Fruit fly (Drosophila melanogaster) whole organism, embryonic: ENCODE data around the gene CG10747.

Source experiments
- Asciz ChIP-seq: fragments of 200-800 bp; sonication (Bioruptor generic); optimal IDR thresholded peaks from 2 replicates; lab custom pipeline; 2017; ENCODE audit warnings: missing biosample characterization, mild to moderate bottlenecking, missing genetic modification characterization, missing genetic modification reagents
- B-H2 ChIP-seq: fragments of 200-800 bp; sonication (Bioruptor generic); optimal IDR thresholded peaks from 2 replicates; lab custom pipeline; 2018; ENCODE audit warnings: missing biosample characterization, mild to moderate bottlenecking, missing genetic modification characterization
- CG10979 ChIP-seq: fragments of 200-800 bp; sonication (Bioruptor generic); optimal IDR thresholded peaks from 2 replicates; lab custom pipeline; 2018; ENCODE audit warnings: missing biosample characterization, mild to moderate bottlenecking, missing genetic modification characterization, moderate library complexity
- CG12104 ChIP-seq: fragments of 200-800 bp; sonication (Bioruptor generic); optimal IDR thresholded peaks from 3 replicates; lab custom pipeline; 2016; ENCODE audit warnings: missing biosample characterization, missing genetic modification characterization
- CG12236 ChIP-seq: fragments of 200-800 bp; sonication (Bioruptor generic); optimal IDR thresholded peaks from 2 replicates; lab custom pipeline; 2016; ENCODE audit warnings: missing biosample characterization, missing genetic modification characterization
- CG14965 ChIP-seq: fragments of 200-800 bp; sonication (Bioruptor generic); optimal IDR thresholded peaks from 2 replicates; lab custom pipeline; 2016; ENCODE audit warnings: missing biosample characterization, missing genetic modification characterization, borderline replicate concordance
- CG15479 ChIP-seq: fragments of 200-800 bp; sonication (Bioruptor generic); optimal IDR thresholded peaks from 3 replicates; lab custom pipeline; 2019; ENCODE audit warnings: missing biosample characterization, mild to moderate bottlenecking, missing genetic modification characterization, moderate library complexity
- CG15696 ChIP-seq: fragments of 200-800 bp; sonication (Bioruptor generic); optimal IDR thresholded peaks from 2 replicates; lab custom pipeline; 2019; ENCODE audit warnings: missing biosample characterization, mild to moderate bottlenecking, missing genetic modification characterization, moderate library complexity
- CG17612 ChIP-seq: fragments of 200-800 bp; sonication (Bioruptor generic); IDR thresholded peaks from 2 replicates; pipeline ENCODE4 v1.3.6; 2022; ENCODE audit warnings: missing biosample characterization, missing genetic modification characterization
- CG18599 ChIP-seq: fragments of 200-800 bp; sonication (Bioruptor generic); optimal IDR thresholded peaks from 3 replicates; lab custom pipeline; 2017; ENCODE audit warnings: missing biosample characterization, missing genetic modification characterization, mild to moderate bottlenecking, moderate library complexity, missing genetic modification reagents
- CG31441 ChIP-seq: fragments of 200-800 bp; sonication (Bioruptor generic); IDR thresholded peaks from 2 replicates; pipeline ENCODE4 v1.3.6; 2022; ENCODE audit warnings: missing biosample characterization, missing genetic modification characterization
- CG32532 ChIP-seq: fragments of 200-800 bp; sonication (Bioruptor generic); IDR thresholded peaks from 2 replicates; pipeline ENCODE4 v1.3.6; 2022; ENCODE audit warnings: missing biosample characterization, missing genetic modification characterization
- CG4360 ChIP-seq: fragments of 200-800 bp; sonication (Bioruptor generic); IDR thresholded peaks from 2 replicates; pipeline ENCODE4 v1.3.6; 2022; ENCODE audit warnings: missing biosample characterization, missing genetic modification characterization
- CG4854 ChIP-seq: fragments of 200-800 bp; sonication (Bioruptor generic); optimal IDR thresholded peaks from 2 replicates; lab custom pipeline; 2016; ENCODE audit warnings: missing biosample characterization, missing genetic modification characterization, inconsistent platforms
- CG5245 ChIP-seq: fragments of 200-800 bp; sonication (Bioruptor generic); optimal IDR thresholded peaks from 3 replicates; lab custom pipeline; 2016; ENCODE audit warnings: missing biosample characterization, missing genetic modification characterization
- CG8765 ChIP-seq: fragments of 200-800 bp; sonication (Bioruptor generic); IDR thresholded peaks from 2 replicates; pipeline ENCODE4 v1.3.6; 2022; ENCODE audit warnings: missing biosample characterization, missing genetic modification characterization
- Dll ChIP-seq: fragments of 200-800 bp; sonication (Bioruptor generic); IDR thresholded peaks from 4 replicates; pipeline ENCODE4 v1.3.6; 2022; ENCODE audit warnings: missing biosample characterization, missing genetic modification characterization; ENCODE audit not compliant: partially characterized antibody
- H2.0 ChIP-seq: fragments of 200-800 bp; sonication (Bioruptor generic); IDR thresholded peaks from 2 replicates; pipeline ENCODE4 v1.3.6; 2022; ENCODE audit warnings: missing biosample characterization, missing genetic modification characterization
- HHEX ChIP-seq: fragments of 200-800 bp; sonication (Bioruptor generic); optimal IDR thresholded peaks from 3 replicates; lab custom pipeline; 2017; ENCODE audit warnings: missing biosample characterization, mild to moderate bottlenecking, missing genetic modification characterization, missing genetic modification reagents
- HLH3B ChIP-seq: fragments of 200-800 bp; sonication (Bioruptor generic); IDR thresholded peaks from 2 replicates; pipeline ENCODE4 v1.3.6; 2022; ENCODE audit warnings: missing biosample characterization, missing genetic modification characterization
- HmgD ChIP-seq: fragments of 200-800 bp; sonication (Bioruptor generic); optimal IDR thresholded peaks from 3 replicates; lab custom pipeline; 2016; ENCODE audit warnings: missing biosample characterization, missing genetic modification characterization
- Hmr ChIP-seq: fragments of 200-800 bp; sonication (Bioruptor generic); optimal IDR thresholded peaks from 3 replicates; lab custom pipeline; 2017; ENCODE audit warnings: mild to moderate bottlenecking, missing biosample characterization, missing genetic modification reagents, missing genetic modification characterization
- Hr51 ChIP-seq, 2 experiments: fragments of 200-800 bp; sonication (Bioruptor generic); optimal IDR thresholded peaks; 2 replicates in 1 of 2; 3 replicates in 1 of 2; lab custom pipeline; 2016 to 2018; ENCODE audit warnings: missing biosample characterization in 2 of 2, missing genetic modification characterization in 2 of 2, mild to moderate bottlenecking in 1 of 2, moderate library complexity in 1 of 2
- Hr78 ChIP-seq, 2 experiments: fragments of 200-800 bp in 1 of 2; fragments of >200 bp in 1 of 2; sonication (Bioruptor generic) in 1 of 2; optimal IDR thresholded peaks; 2 replicates each; lab custom pipeline; 2017 to 2019; ENCODE audit warnings: missing biosample characterization in 2 of 2, missing genetic modification characterization in 2 of 2, mild to moderate bottlenecking in 1 of 2, moderate library complexity in 1 of 2
- Jarid2 ChIP-seq: fragments of 200-800 bp; sonication (Bioruptor generic); optimal IDR thresholded peaks from 3 replicates; lab custom pipeline; 2017; ENCODE audit warnings: mild to moderate bottlenecking, missing biosample characterization, missing genetic modification reagents, missing genetic modification characterization
- Kr ChIP-seq: fragments of 200-800 bp; sonication (Bioruptor generic); optimal IDR thresholded peaks from 2 replicates; lab custom pipeline; 2017; ENCODE audit warnings: missing biosample characterization, mild to moderate bottlenecking, missing genetic modification characterization
- Lpt ChIP-seq: fragments of >200 bp; optimal IDR thresholded peaks from 2 replicates; lab custom pipeline; 2018; ENCODE audit warnings: missing biosample characterization, missing genetic modification characterization
- NC2β ChIP-seq: fragments of 200-800 bp; sonication (Bioruptor generic); optimal IDR thresholded peaks from 2 replicates; lab custom pipeline; 2016; ENCODE audit warnings: missing biosample characterization, missing genetic modification characterization
- Xbp1 ChIP-seq: fragments of 200-800 bp; sonication (Bioruptor generic); optimal IDR thresholded peaks from 3 replicates; lab custom pipeline; 2016; ENCODE audit warnings: missing biosample characterization, mild to moderate bottlenecking, missing genetic modification characterization
- ap ChIP-seq: fragments of 200-800 bp; sonication (Bioruptor generic); IDR thresholded peaks from 2 replicates; pipeline ENCODE4 v1.3.6; 2022; ENCODE audit warnings: missing biosample characterization, missing genetic modification characterization
- cg ChIP-seq: fragments of 200-800 bp; sonication (Bioruptor generic); optimal IDR thresholded peaks from 3 replicates; lab custom pipeline; 2019; ENCODE audit warnings: missing biosample characterization, mild to moderate bottlenecking, missing genetic modification characterization, moderate library complexity
- dpn ChIP-seq, 2 experiments: fragments of 200-800 bp; sonication (Bioruptor generic); optimal IDR thresholded peaks; 3 replicates each; lab custom pipeline; 2016; ENCODE audit warnings: missing biosample characterization in 2 of 2, missing genetic modification characterization in 2 of 2
- kni ChIP-seq: fragments of 200-800 bp; sonication (Bioruptor generic); optimal IDR thresholded peaks from 3 replicates; lab custom pipeline; 2017; ENCODE audit warnings: mild to moderate bottlenecking, missing biosample characterization, missing genetic modification reagents, missing genetic modification characterization
- lab ChIP-seq: fragments of 200-800 bp; sonication (Bioruptor generic); optimal IDR thresholded peaks from 3 replicates; lab custom pipeline; 2017; ENCODE audit warnings: missing biosample characterization, missing genetic modification characterization, mild to moderate bottlenecking, moderate library complexity, missing genetic modification reagents
- lilli ChIP-seq: fragments of 200-800 bp; sonication (Bioruptor generic); optimal IDR thresholded peaks from 3 replicates; lab custom pipeline; 2016; ENCODE audit warnings: missing biosample characterization, missing genetic modification characterization
- lola ChIP-seq, 3 experiments: fragments of >200 bp in 2 of 3; fragments of 200-800 bp in 1 of 3; sonication (Bioruptor generic) in 1 of 3; optimal IDR thresholded peaks; 2 replicates each; lab custom pipeline; 2017 to 2019; ENCODE audit warnings: missing biosample characterization in 3 of 3, missing genetic modification characterization in 3 of 3, mild to moderate bottlenecking in 1 of 3, moderate library complexity in 1 of 3
- p53 ChIP-seq: fragments of 200-800 bp; sonication (Bioruptor generic); optimal IDR thresholded peaks from 2 replicates; lab custom pipeline; 2016; ENCODE audit warnings: missing biosample characterization, missing genetic modification characterization
- row ChIP-seq: fragments of 200-800 bp; sonication (Bioruptor generic); IDR thresholded peaks from 3 replicates; pipeline ENCODE4 v1.3.6; 2022; ENCODE audit warnings: missing biosample characterization, missing genetic modification characterization
- sd ChIP-seq: fragments of 200-800 bp; sonication (Bioruptor generic); optimal IDR thresholded peaks from 3 replicates; lab custom pipeline; 2018; ENCODE audit warnings: missing biosample characterization, mild to moderate bottlenecking, missing genetic modification characterization, moderate library complexity
- sens-2 ChIP-seq: fragments of 200-800 bp; sonication (Bioruptor generic); IDR thresholded peaks from 2 replicates; pipeline ENCODE4 v1.3.6; 2022; ENCODE audit warnings: missing biosample characterization, missing genetic modification characterization
- seq ChIP-seq: fragments of 200-800 bp; sonication (Bioruptor generic); IDR thresholded peaks from 2 replicates; pipeline ENCODE4 v1.3.6; 2022; ENCODE audit warnings: missing biosample characterization, missing genetic modification characterization
- sisA ChIP-seq: fragments of 200-800 bp; sonication (Bioruptor generic); IDR thresholded peaks from 2 replicates; pipeline ENCODE4 v1.3.6; 2022; ENCODE audit warnings: missing biosample characterization, missing genetic modification characterization
- slp2 ChIP-seq: fragments of 200-800 bp; sonication (Bioruptor generic); optimal IDR thresholded peaks from 2 replicates; lab custom pipeline; 2016; ENCODE audit warnings: missing biosample characterization, missing genetic modification characterization
- tap ChIP-seq: fragments of 200-800 bp; optimal IDR thresholded peaks from 3 replicates; lab custom pipeline; 2019; ENCODE audit warnings: missing biosample characterization, mild to moderate bottlenecking, missing genetic modification characterization, moderate library complexity
- tin ChIP-seq: fragments of 200-800 bp; sonication (Bioruptor generic); optimal IDR thresholded peaks from 3 replicates; lab custom pipeline; 2016; ENCODE audit warnings: missing biosample characterization, missing genetic modification characterization
- tx ChIP-seq: fragments of 200-800 bp; sonication (Bioruptor generic); optimal IDR thresholded peaks from 2 replicates; lab custom pipeline; 2016; ENCODE audit warnings: missing biosample characterization, missing genetic modification characterization

The CG10747 gene

DNA sequence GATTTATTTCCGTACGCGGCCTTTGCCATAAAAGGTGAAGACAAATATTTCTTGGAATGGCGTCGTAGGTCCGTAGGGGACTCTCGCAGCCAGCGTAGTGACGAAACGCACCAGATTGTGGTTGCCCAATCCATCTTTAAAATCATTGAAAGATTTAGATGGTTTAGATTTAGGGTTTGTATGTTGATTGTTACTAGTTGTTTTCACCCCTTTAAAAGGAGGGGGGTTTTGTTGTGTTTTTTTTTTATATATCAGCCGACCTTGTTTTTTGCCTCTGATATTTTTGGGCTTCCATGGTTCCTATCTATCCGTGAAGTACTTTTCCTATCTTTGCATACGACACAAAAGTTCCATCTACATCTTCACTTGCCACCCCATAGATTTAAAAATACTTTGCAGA is 12.3 kb downstream of the CG10747 start (continued):
- TF ChIP-seq B-H2 (GFP tag; lab: Kevin White, UChicago) (no peak), CG5245 (GFP tag; lab: Kevin White, UChicago) (no peak), CG15696 (tag; lab: Kevin White, UChicago) (no peak), CG10979 (tag; lab: Kevin White, UChicago) (no peak), CG8765 (GFP tag; lab: Robert Waterston, UW) (no peak), CG18599 (GFP tag; lab: Kevin White, UChicago) (peak; percentile 57), CG32532 (no peak), sisA (GFP tag; lab: Robert Waterston, UW) (peak; percentile 21; the same call in 1 of the 2 replicates), H2.0 (GFP tag; lab: Robert Waterston, UW) (no peak), lab (GFP tag; lab: Kevin White, UChicago) (peak; percentile 39), Hr51 (GFP tag; optimal IDR thresholded peaks at IDR 0.05; lab: Kevin White, UChicago) (peak in 1 of 2 experiments; percentile 5), tap (tag; lab: Kevin White, UChicago) (no peak), lilli (peak; percentile 15), row (GFP tag; lab: Robert Waterston, UW) (peak; percentile 58), dpn (GFP tag; optimal IDR thresholded peaks at IDR 0.05; lab: Kevin White, UChicago) (peak; percentile 3 to 17)

dm6 chr2L:20077423-20078401 is 13.4 kb downstream of the CG10747 start:
- TF ChIP-seq Hmr (GFP tag; lab: Kevin White, UChicago) (peak; percentile 16), B-H2 (GFP tag; lab: Kevin White, UChicago) (peak; percentile 23), Kr (GFP tag; lab: Kevin White, UChicago) (no peak), slp2 (GFP tag; lab: Kevin White, UChicago) (no peak), CG31441 (0 out of 2 replicates have a peak, but pooled peaks have one; percentile 18), CG10979 (tag; lab: Kevin White, UChicago) (no peak), Dll (GFP tag; lab: Robert Waterston, UW) (no peak), Asciz (GFP tag; lab: Kevin White, UChicago) (peak; percentile 16), tx (GFP tag; lab: Kevin White, UChicago) (no peak), Lpt (GFP tag; lab: Kevin White, UChicago) (no peak), NC2β (GFP tag; lab: Kevin White, UChicago) (no peak), ap (GFP tag; lab: Robert Waterston, UW) (no peak), p53 (no peak), Hr78 (GFP tag; optimal IDR thresholded peaks at IDR 0.05; lab: Kevin White, UChicago) (peak in 1 of 2 experiments; percentile 26), sd (peak; percentile 78), CG12236 (GFP tag; lab: Kevin White, UChicago) (no peak), CG14965 (GFP tag; lab: Kevin White, UChicago) (no peak), CG4854 (GFP tag; lab: Kevin White, UChicago) (no peak), Jarid2 (GFP tag; lab: Kevin White, UChicago) (no peak), CG17612 (GFP tag; lab: Robert Waterston, UW) (no peak), lola (GFP tag; optimal IDR thresholded peaks at IDR 0.05; lab: Kevin White, UChicago) (no peak), sens-2 (GFP tag; lab: Robert Waterston, UW) (peak; percentile 57), HLH3B (no peak), CG4360 (GFP tag; lab: Robert Waterston, UW) (no peak), HmgD (GFP tag; lab: Kevin White, UChicago) (no peak), CG12104 (no peak), cg (GFP tag; lab: Kevin White, UChicago) (no peak), HHEX (GFP tag; lab: Kevin White, UChicago) (no peak), tin (no peak), CG15479 (GFP tag; lab: Kevin White, UChicago) (peak; percentile 10), seq (no peak), Xbp1 (GFP tag; lab: Kevin White, UChicago) (no peak), kni (no peak)
